Worm (Caenorhabditis elegans) whole organism, L1 larva: ENCODE measurements around the gene Y17D7C.6.

Experiments
- F16B12.6 ChIP-seq: fragments of 150-350 bp; optimal IDR thresholded peaks from 2 replicates; lab custom pipeline; 2014; ENCODE audit warnings: missing biosample characterization, missing genetic modification characterization
- Y116A8C.19 ChIP-seq: sonication (generic microtip); optimal IDR thresholded peaks from 2 replicates; lab custom pipeline; 2016; ENCODE audit warnings: missing compliant biosample characterization, missing genetic modification characterization, borderline replicate concordance
- aha-1 ChIP-seq: fragments of 150-350 bp; optimal IDR thresholded peaks from 2 replicates; lab custom pipeline; 2014; ENCODE audit warnings: missing biosample characterization, missing genetic modification characterization
- alr-1 ChIP-seq: fragments of 200-800 bp; sonication (Bioruptor generic); optimal IDR thresholded peaks from 2 replicates; lab custom pipeline; 2018; ENCODE audit warnings: borderline replicate concordance, mild to moderate bottlenecking, missing genetic modification characterization, missing compliant biosample characterization
- aly-2 ChIP-seq: fragments of 150-350 bp; optimal IDR thresholded peaks from 2 replicates; lab custom pipeline; 2014; ENCODE audit warnings: missing biosample characterization, missing genetic modification characterization
- ama-1 ChIP-seq: fragments of 150-350 bp; optimal IDR thresholded peaks from 2 replicates; lab custom pipeline; 2014
- blmp-1 ChIP-seq: fragments of 150-350 bp; optimal IDR thresholded peaks from 2 replicates; lab custom pipeline; 2014; ENCODE audit warnings: missing biosample characterization, missing genetic modification characterization
- ceh-63 ChIP-seq: fragments of 200-800 bp; sonication (Bioruptor generic); optimal IDR thresholded peaks from 2 replicates; lab custom pipeline; 2018; ENCODE audit warnings: mild to moderate bottlenecking, missing genetic modification characterization, missing compliant biosample characterization
- efl-1 ChIP-seq, 4 experiments: fragments of 150-350 bp; optimal IDR thresholded peaks in 3 of 4; peaks in 1 of 4; 1 replicate in 1 of 4; 2 replicates in 3 of 4; lab custom pipeline; 2014; ENCODE audit warnings: missing biosample characterization in 2 of 4, missing genetic modification characterization in 2 of 4, missing genetic modification reagents in 2 of 4
- egl-27 ChIP-seq, 2 experiments: fragments of 150-350 bp in 1 of 2; sonication (generic microtip); optimal IDR thresholded peaks; 3 replicates each; lab custom pipeline; 2017 to 2018; ENCODE audit warnings: missing biosample characterization in 2 of 2, missing genetic modification characterization in 2 of 2, missing genetic modification reagents in 2 of 2
- elt-2 ChIP-seq: sonication (generic microtip); optimal IDR thresholded peaks from 2 replicates; lab custom pipeline; 2016; ENCODE audit warnings: missing genetic modification characterization, mild to moderate bottlenecking, inconsistent platforms, missing compliant biosample characterization, missing genetic modification reagents
- elt-3 ChIP-seq, 6 experiments: fragments of 150-350 bp in 1 of 6; sonication (generic microtip); optimal IDR thresholded peaks; 2 replicates each; lab custom pipeline; 2017 to 2018; ENCODE audit warnings: missing biosample characterization in 6 of 6, missing genetic modification characterization in 6 of 6, inconsistent platforms in 1 of 6
- ets-5 ChIP-seq: fragments of 200-800 bp; sonication (Bioruptor generic); IDR thresholded peaks from 2 replicates; pipeline ENCODE4 v1.3.6; 2022; ENCODE audit warnings: missing genetic modification characterization, missing compliant biosample characterization
- fkh-4 ChIP-seq: sonication (generic microtip); optimal IDR thresholded peaks from 2 replicates; lab custom pipeline; 2016; ENCODE audit warnings: missing compliant biosample characterization, missing genetic modification characterization, borderline replicate concordance
- grh-1 ChIP-seq: fragments of 200-800 bp; sonication (Bioruptor generic); IDR thresholded peaks from 2 replicates; pipeline ENCODE4 v1.3.6; 2022; ENCODE audit warnings: missing genetic modification reagents, missing genetic modification characterization, missing compliant biosample characterization
- hpl-2 ChIP-seq: fragments of 150-350 bp; optimal IDR thresholded peaks from 2 replicates; lab custom pipeline; 2014; ENCODE audit warnings: missing biosample characterization, missing genetic modification reagents, missing genetic modification characterization
- jun-1 ChIP-seq: fragments of 150-350 bp; optimal IDR thresholded peaks from 2 replicates; lab custom pipeline; 2014; ENCODE audit warnings: missing biosample characterization, missing genetic modification reagents, missing genetic modification characterization
- lin-35 ChIP-seq, 2 experiments: fragments of 150-350 bp; optimal IDR thresholded peaks; 2 replicates each; lab custom pipeline; 2014; ENCODE audit warnings: missing biosample characterization in 2 of 2, missing genetic modification characterization in 2 of 2, missing genetic modification reagents in 2 of 2
- nhr-19 ChIP-seq: fragments of 200-800 bp; sonication (Bioruptor generic); conservative IDR thresholded peaks from 2 replicates; pipeline ENCODE4 v1.3.6; 2022; ENCODE audit warnings: missing genetic modification characterization, missing compliant biosample characterization
- nhr-76 ChIP-seq: sonication (generic microtip); optimal IDR thresholded peaks from 2 replicates; lab custom pipeline; 2017; ENCODE audit warnings: missing biosample characterization, missing genetic modification characterization
- nhr-84 ChIP-seq: sonication (generic microtip); optimal IDR thresholded peaks from 2 replicates; lab custom pipeline; 2017; ENCODE audit warnings: missing biosample characterization, missing genetic modification characterization
- nhr-85 ChIP-seq: sonication (generic microtip); peaks from one replicate; lab custom pipeline; 2016; ENCODE audit warnings: missing genetic modification characterization, inconsistent platforms, missing compliant biosample characterization
- pag-3 ChIP-seq: sonication (generic microtip); optimal IDR thresholded peaks from 2 replicates; lab custom pipeline; 2017; ENCODE audit warnings: missing genetic modification characterization, mild to moderate bottlenecking, missing compliant biosample characterization, antibody characterized with exemption, borderline replicate concordance; ENCODE audit not compliant: insufficient read depth
- pqm-1 ChIP-seq: sonication (generic microtip); optimal IDR thresholded peaks from 3 replicates; lab custom pipeline; 2017; ENCODE audit warnings: missing biosample characterization, missing genetic modification characterization
- skn-1 ChIP-seq: fragments of 150-350 bp; optimal IDR thresholded peaks from 2 replicates; lab custom pipeline; 2014; ENCODE audit warnings: missing biosample characterization, missing genetic modification characterization
- sup-37 ChIP-seq: fragments of 200-800 bp; sonication (Bioruptor generic); optimal IDR thresholded peaks from 2 replicates; lab custom pipeline; 2018; ENCODE audit warnings: mild to moderate bottlenecking, missing genetic modification characterization, missing compliant biosample characterization
- swsn-7 ChIP-seq: sonication (generic microtip); optimal IDR thresholded peaks from 2 replicates; lab custom pipeline; 2016; ENCODE audit warnings: missing genetic modification characterization, missing compliant biosample characterization
- unc-86 ChIP-seq: sonication (generic microtip); optimal IDR thresholded peaks from 2 replicates; lab custom pipeline; 2016; ENCODE audit warnings: missing genetic modification characterization, missing compliant biosample characterization
- unc-98 ChIP-seq: fragments of 200-800 bp; sonication (Bioruptor generic); IDR thresholded peaks from 2 replicates; pipeline ENCODE4 v1.3.6; 2022; ENCODE audit warnings: missing genetic modification characterization, missing compliant biosample characterization

Gene Y17D7C.6

ce11 chrV:18689681-18690080 is 19.9 kb upstream of the Y17D7C.6 start, which contains the start of the genes ubc-19 and Y69H2.7 (continued):
- TF ChIP-seq fkh-4 (tag; lab: Kevin White, UChicago) (no peak), sup-37 (no peak), efl-1 (optimal IDR thresholded peaks at IDR 0.05; lab: Kevin White, UChicago) (peak; percentile 3 to 48), efl-1 (GFP tag; optimal IDR thresholded peaks at IDR 0.05 in 1 of 2; lab: Kevin White, UChicago) (peak; percentile 51 to 95)

- TF ChIP-seq grh-1 (GFP tag; lab: Robert Waterston, UW) (no peak), unc-98 (GFP tag; lab: Robert Waterston, UW) (no peak), swsn-7 (tag; lab: Kevin White, UChicago) (no peak), unc-86 (tag; lab: Kevin White, UChicago) (no peak), pag-3 (tag; lab: Kevin White, UChicago) (no peak), alr-1 (tag; lab: Kevin White, UChicago) (no peak)
Measured at ce11 chrV:18695469-18695868, 14.1 kb upstream of the Y17D7C.6 start.

DNA sequence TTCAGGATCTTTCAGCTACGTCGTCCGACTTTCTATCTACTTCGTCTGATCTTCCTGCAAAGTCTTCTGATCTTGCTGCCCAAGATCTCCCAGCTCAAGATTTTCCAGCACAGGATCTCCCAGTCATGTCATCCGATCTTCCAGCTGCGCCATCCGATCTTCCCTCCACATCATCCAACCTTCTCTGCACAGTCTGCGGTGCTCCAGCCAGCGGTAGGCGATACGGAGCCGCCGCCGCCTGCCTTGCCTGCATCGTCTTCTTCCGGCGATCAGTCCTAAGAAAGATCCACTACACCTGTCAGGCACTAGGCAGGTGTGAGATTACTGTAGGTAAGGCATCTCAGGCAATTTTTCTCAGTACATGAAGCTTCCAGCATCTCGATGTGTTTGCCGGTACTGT is 10.3 kb upstream of the Y17D7C.6 start, which contains the start of gene nhr-241:
Gene nhr-241 (plus strand): TSS at position 126 of the 400 bp plus-strand sequence.
- TF ChIP-seq jun-1 (tag; lab: Kevin White, UChicago) (no peak), hpl-2 (no peak), blmp-1 (no peak), alr-1 (tag; lab: Kevin White, UChicago) (no peak), elt-3 (tag; optimal IDR thresholded peaks at IDR 0.05; lab: Kevin White, UChicago) (no peak)

ce11 chrV:18701306-18701705 is 8.3 kb upstream of the Y17D7C.6 start, which contains the start of gene Y69H2.9:
Y69H2.9 (plus strand) TSS chrV:18701538.
- TF ChIP-seq grh-1 (GFP tag; lab: Robert Waterston, UW) (no peak), nhr-85 (tag; lab: Kevin White, UChicago) (no peak), aly-2 (tag; lab: Kevin White, UChicago) (no peak), lin-35 (GFP tag; optimal IDR thresholded peaks at IDR 0.05; lab: Kevin White, UChicago) (peak in 1 of 2 experiments; percentile 6), F16B12.6 (tag; lab: Kevin White, UChicago) (no peak), egl-27 (tag; optimal IDR thresholded peaks at IDR 0.05; lab: Kevin White, UChicago) (no peak), pqm-1 (tag; lab: Kevin White, UChicago) (peak; percentile 4), unc-98 (GFP tag; lab: Robert Waterston, UW) (no peak), skn-1 (tag; lab: Kevin White, UChicago) (no peak), elt-2 (tag; lab: Kevin White, UChicago) (peak; percentile 81), ceh-63 (no peak), ama-1 (lab: Kevin White, UChicago) (no peak), nhr-76 (tag; lab: Kevin White, UChicago) (no peak)

ce11 chrV:18705319-18706062 is 4.1 kb upstream of the Y17D7C.6 start:
- TF ChIP-seq nhr-19 (GFP tag; lab: Robert Waterston, UW) (0 out of 2 replicates have a peak, but pooled peaks have one; percentile 2), Y116A8C.19 (tag; lab: Kevin White, UChicago) (no peak), ets-5 (GFP tag; lab: Robert Waterston, UW) (0 out of 2 replicates have a peak, but pooled peaks have one; percentile 44)
- TF ChIP-seq, all 84 proteins: peak for 2

DNA sequence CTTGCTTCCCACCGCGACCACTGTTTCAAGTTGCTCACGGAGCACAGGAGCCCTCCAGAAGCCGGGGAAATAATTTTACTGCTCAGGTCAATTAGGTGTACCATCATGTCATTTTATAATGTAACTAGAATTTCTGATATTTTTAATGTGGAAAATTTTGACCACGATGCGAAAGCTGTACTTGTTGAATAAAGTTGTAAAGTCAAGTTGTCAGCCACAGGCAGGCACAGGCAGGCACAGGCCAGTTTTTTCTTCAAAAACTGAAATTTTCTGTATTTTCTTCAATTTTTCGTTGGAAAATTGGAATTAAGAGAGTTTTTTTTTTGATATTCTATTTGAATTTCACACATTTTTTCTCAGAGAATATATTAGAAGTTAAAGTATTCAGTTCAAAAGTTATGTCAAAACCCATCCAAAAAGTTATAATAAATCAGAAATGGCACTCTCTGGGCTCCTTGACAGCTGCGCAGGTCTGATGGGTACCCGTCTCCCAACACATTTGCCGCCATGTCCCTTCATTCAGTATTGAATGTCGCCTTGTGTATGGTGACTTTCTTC is 3.5 kb upstream of the Y17D7C.6 start, which contains the start of gene Y17D7C.1:
Gene Y17D7C.1 (plus strand): TSS at position 508 of the 558 bp plus-strand sequence.
- TF ChIP-seq aha-1 (tag; lab: Kevin White, UChicago) (no peak), efl-1 (optimal IDR thresholded peaks at IDR 0.05; lab: Kevin White, UChicago) (no peak), efl-1 (GFP tag; optimal IDR thresholded peaks at IDR 0.05 in 1 of 2; lab: Kevin White, UChicago) (peak in 1 of 2 experiments; percentile 86), nhr-84 (tag; lab: Kevin White, UChicago) (no peak)
